Fruit fly (Drosophila melanogaster) S2 (cell line): ENCODE results near the gene TwdlB.

Experiments used
- CG8478 ChIP-seq: fragments of >200 bp; optimal IDR thresholded peaks from 2 replicates; lab custom pipeline; 2018
- CTCF ChIP-seq, 2 experiments: fragments of >200 bp; optimal IDR thresholded peaks; 2 replicates each; lab custom pipeline; 2018

dm6 chr3R:26654594-26654993 lies 31.3 kb upstream of the TwdlB start:
- TF ChIP-seq CG8478 (lab: Kevin White, UChicago) = no peak
- no peak for TF ChIP-seq CTCF (optimal IDR thresholded peaks at IDR 0.05; lab: Kevin White, UChicago)
